Fruit fly (Drosophila melanogaster) whole organism: ENCODE results near the gene CG12519.

ENCODE experiments used
- Dll ChIP-seq: fragments of >200 bp; optimal IDR thresholded peaks from 2 replicates; lab custom pipeline; 2017
- pan ChIP-seq: fragments of >200 bp; optimal IDR thresholded peaks from 2 replicates; lab custom pipeline; 2017

- TF ChIP-seq pan (lab: Kevin White, UChicago) (no peak), Dll (lab: Kevin White, UChicago) (no peak)
These were observed 24.8 kb downstream of the CG12519 start for dm6 chr3L:19497135-19497534.
